Fruit fly (Drosophila melanogaster) whole organism, wandering third instar larva: ENCODE measurements around the gene CG32816.

Experiments used
- dmrt93B ChIP-seq: fragments of 200-800 bp; sonication (Bioruptor generic); optimal IDR thresholded peaks from 2 replicates; lab custom pipeline; 2018; ENCODE audit warnings: missing biosample characterization, mild to moderate bottlenecking, missing genetic modification characterization
- foxo ChIP-seq, 2 experiments: fragments of 200-800 bp; sonication (Bioruptor generic); optimal IDR thresholded peaks; 2 replicates in 1 of 2; 3 replicates in 1 of 2; lab custom pipeline; 2016 to 2017; ENCODE audit warnings: missing biosample characterization in 2 of 2, missing genetic modification characterization in 2 of 2
- tai ChIP-seq: sonication (Bioruptor generic); optimal IDR thresholded peaks from 2 replicates; lab custom pipeline; 2016; ENCODE audit warnings: missing biosample characterization, missing genetic modification characterization

- TF ChIP-seq foxo (GFP tag; optimal IDR thresholded peaks at IDR 0.05; lab: Kevin White, UChicago) (no peak), dmrt93B (GFP tag; lab: Kevin White, UChicago) (no peak), tai (GFP tag; lab: Kevin White, UChicago) (no peak)
These were observed 21.5 kb downstream of the CG32816 start for dm6 chrX:448978-449377.
